Worm (Caenorhabditis elegans) whole organism, midembryonic: Measurements from ENCODE around the gene tph-1.

Experiments
- T22C8.4 ChIP-seq: fragments of 200-800 bp; sonication (Bioruptor generic); IDR thresholded peaks from 2 replicates; pipeline ENCODE4 v1.3.6; 2022; ENCODE audit warnings: missing genetic modification characterization, missing compliant biosample characterization
- cog-1 ChIP-seq: sonication (generic microtip); optimal IDR thresholded peaks from 2 replicates; lab custom pipeline; 2016; ENCODE audit warnings: missing genetic modification characterization, missing compliant biosample characterization
- flt-1 ChIP-seq: fragments of 200-800 bp; sonication (Bioruptor generic); IDR thresholded peaks from 2 replicates; pipeline ENCODE4 v1.3.6; 2022; ENCODE audit warnings: missing genetic modification characterization, missing compliant biosample characterization
- klf-2 ChIP-seq: fragments of 200-800 bp; sonication (Bioruptor generic); conservative IDR thresholded peaks from 2 replicates; pipeline ENCODE4 v1.3.6; 2022; ENCODE audit warnings: missing genetic modification reagents, missing genetic modification characterization, missing compliant biosample characterization
- med-1 ChIP-seq: sonication (generic microtip); optimal IDR thresholded peaks from 2 replicates; lab custom pipeline; 2017; ENCODE audit warnings: missing genetic modification characterization, mild to moderate bottlenecking, missing compliant biosample characterization, antibody characterized with exemption, missing genetic modification reagents; ENCODE audit not compliant: insufficient read depth
- ref-1 ChIP-seq: fragments of 200-800 bp; sonication (Bioruptor generic); conservative IDR thresholded peaks from 2 replicates; pipeline ENCODE4 v1.3.6; 2022; ENCODE audit warnings: missing genetic modification reagents, missing genetic modification characterization, missing compliant biosample characterization
- tab-1 ChIP-seq: fragments of 200-800 bp; sonication (Bioruptor generic); IDR thresholded peaks from 2 replicates; pipeline ENCODE4 v1.3.6; 2022; ENCODE audit warnings: missing genetic modification characterization, missing compliant biosample characterization
- ztf-23 ChIP-seq: fragments of 200-800 bp; sonication (Bioruptor generic); IDR thresholded peaks from 2 replicates; pipeline ENCODE4 v1.3.6; 2022; ENCODE audit warnings: missing genetic modification reagents, missing genetic modification characterization, missing compliant biosample characterization
- ztf-29 ChIP-seq: fragments of 200-800 bp; sonication (Bioruptor generic); IDR thresholded peaks from 2 replicates; pipeline ENCODE4 v1.3.6; 2022; ENCODE audit warnings: missing genetic modification reagents, missing genetic modification characterization, missing compliant biosample characterization

tph-1 gene

ce11 chrII:7531478-7531877 is 17.7 kb upstream of the tph-1 start:
- no peak for TF ChIP-seq ref-1 (GFP tag; lab: Robert Waterston, UW)
- TF ChIP-seq klf-2 (GFP tag; lab: Robert Waterston, UW), result no peak
- no peak for TF ChIP-seq T22C8.4 (GFP tag; lab: Robert Waterston, UW)
- TF ChIP-seq flt-1 (GFP tag; lab: Robert Waterston, UW), result no peak
- TF ChIP-seq tab-1 (GFP tag; lab: Robert Waterston, UW), result no peak
- no peak for TF ChIP-seq cog-1
- no peak for TF ChIP-seq ztf-29
- TF ChIP-seq ztf-23, result no peak
- no peak for TF ChIP-seq med-1 (GFP tag; lab: Kevin White, UChicago)

- TF ChIP-seq flt-1 (GFP tag; lab: Robert Waterston, UW), result no peak
- no peak for TF ChIP-seq klf-2 (GFP tag; lab: Robert Waterston, UW)
- no peak for TF ChIP-seq cog-1
- no peak for TF ChIP-seq ztf-29
- no peak for TF ChIP-seq ztf-23
- no peak for TF ChIP-seq tab-1 (GFP tag; lab: Robert Waterston, UW)
- TF ChIP-seq ref-1 (GFP tag; lab: Robert Waterston, UW), result no peak
- TF ChIP-seq T22C8.4 (GFP tag; lab: Robert Waterston, UW), result no peak
- no peak for TF ChIP-seq med-1 (GFP tag; lab: Kevin White, UChicago)
These were observed 14.8 kb upstream of the tph-1 start, which contains the start of gene wrt-10 for ce11 chrII:7534369-7534768. Gene wrt-10 (minus strand): TSS chrII:7534563.

DNA sequence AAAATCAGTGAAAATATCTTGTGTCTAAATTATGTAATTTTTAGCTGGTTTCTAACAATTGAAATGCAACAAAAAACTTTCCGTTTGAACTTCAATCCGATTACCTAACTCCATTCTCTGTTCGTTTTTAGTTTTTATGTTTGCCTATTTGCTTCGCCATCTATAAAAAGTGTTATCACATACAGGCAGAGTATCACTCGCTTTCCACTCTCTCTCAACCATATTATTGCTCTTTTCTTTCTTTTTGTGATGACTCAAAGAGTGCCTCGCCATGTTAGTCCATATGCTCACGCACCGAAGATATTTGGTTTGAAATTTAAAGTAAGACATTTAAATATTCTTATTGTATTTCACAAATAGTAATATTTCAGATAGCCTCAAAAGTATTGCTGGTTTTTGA is 14.2 kb upstream of the tph-1 start, which contains the start of gene ZK1290.13:
TSS of gene ZK1290.13 (plus strand) at position 73 of the 400 bp plus-strand sequence.
- TF ChIP-seq flt-1 (GFP tag; lab: Robert Waterston, UW), result no peak
- no peak for TF ChIP-seq ref-1 (GFP tag; lab: Robert Waterston, UW)
- no peak for TF ChIP-seq klf-2 (GFP tag; lab: Robert Waterston, UW)
- TF ChIP-seq cog-1, result no peak
- no peak for TF ChIP-seq tab-1 (GFP tag; lab: Robert Waterston, UW)
- no peak for TF ChIP-seq ztf-23
- no peak for TF ChIP-seq T22C8.4 (GFP tag; lab: Robert Waterston, UW)
- TF ChIP-seq med-1 (GFP tag; lab: Kevin White, UChicago), result no peak
- no peak for TF ChIP-seq ztf-29

- TF ChIP-seq ztf-23 (no peak), cog-1 (no peak), flt-1 (GFP tag; lab: Robert Waterston, UW) (no peak), T22C8.4 (GFP tag; lab: Robert Waterston, UW) (no peak), ref-1 (GFP tag; lab: Robert Waterston, UW) (no peak), tab-1 (GFP tag; lab: Robert Waterston, UW) (no peak), ztf-29 (no peak)
These were observed 11.4 kb upstream of the tph-1 start, which contains the start of gene nfi-1 for ce11 chrII:7537603-7538230. Gene nfi-1 (plus strand): TSS chrII:7538180.

- no peak for TF ChIP-seq klf-2 (GFP tag; lab: Robert Waterston, UW)
- no peak for TF ChIP-seq T22C8.4 (GFP tag; lab: Robert Waterston, UW)
- TF ChIP-seq med-1 (GFP tag; lab: Kevin White, UChicago), result no peak
- TF ChIP-seq ztf-29, result no peak
- no peak for TF ChIP-seq ref-1 (GFP tag; lab: Robert Waterston, UW)
- no peak for TF ChIP-seq tab-1 (GFP tag; lab: Robert Waterston, UW)
- TF ChIP-seq cog-1, result no peak
- TF ChIP-seq flt-1 (GFP tag; lab: Robert Waterston, UW), result no peak
- no peak for TF ChIP-seq ztf-23
These were observed 6.2 kb upstream of the tph-1 start for ce11 chrII:7542952-7543351.

ce11 chrII:7543808-7544207 is 5.3 kb upstream of the tph-1 start, which contains the start of gene rol-8:
Gene rol-8 (plus strand): TSS chrII:7544108.
- TF ChIP-seq ztf-23, result no peak

DNA sequence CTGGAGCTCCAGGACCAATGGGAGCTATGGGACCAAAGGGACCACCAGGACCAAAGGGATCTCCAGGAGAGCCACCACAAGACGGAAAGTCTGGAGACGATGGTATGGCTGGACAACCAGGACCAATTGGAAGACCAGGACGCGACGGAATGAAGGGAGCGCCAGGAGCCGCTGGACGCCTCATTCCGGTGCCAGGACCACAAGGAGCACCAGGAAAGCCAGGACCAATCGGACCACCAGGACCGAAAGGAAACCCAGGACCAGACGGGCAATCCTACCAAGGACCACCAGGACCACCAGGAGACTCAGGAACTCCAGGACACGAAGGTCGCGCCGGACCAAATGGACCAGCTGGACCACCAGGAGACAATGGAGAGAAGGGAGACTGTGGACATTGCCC is 4.4 kb upstream of the tph-1 start:
- TF ChIP-seq ref-1 (GFP tag; lab: Robert Waterston, UW) (no peak), ztf-23 (no peak), tab-1 (GFP tag; lab: Robert Waterston, UW) (no peak), cog-1 (no peak), flt-1 (GFP tag; lab: Robert Waterston, UW) (no peak), T22C8.4 (GFP tag; lab: Robert Waterston, UW) (no peak), med-1 (GFP tag; lab: Kevin White, UChicago) (no peak), ztf-29 (no peak), klf-2 (GFP tag; lab: Robert Waterston, UW) (no peak)

ce11 chrII:7545364-7545763 is 3.8 kb upstream of the tph-1 start:
- TF ChIP-seq cog-1 (no peak), med-1 (GFP tag; lab: Kevin White, UChicago) (no peak), ref-1 (GFP tag; lab: Robert Waterston, UW) (no peak), tab-1 (GFP tag; lab: Robert Waterston, UW) (no peak), ztf-29 (no peak), klf-2 (GFP tag; lab: Robert Waterston, UW) (no peak), flt-1 (GFP tag; lab: Robert Waterston, UW) (no peak), T22C8.4 (GFP tag; lab: Robert Waterston, UW) (no peak), ztf-23 (no peak)

DNA sequence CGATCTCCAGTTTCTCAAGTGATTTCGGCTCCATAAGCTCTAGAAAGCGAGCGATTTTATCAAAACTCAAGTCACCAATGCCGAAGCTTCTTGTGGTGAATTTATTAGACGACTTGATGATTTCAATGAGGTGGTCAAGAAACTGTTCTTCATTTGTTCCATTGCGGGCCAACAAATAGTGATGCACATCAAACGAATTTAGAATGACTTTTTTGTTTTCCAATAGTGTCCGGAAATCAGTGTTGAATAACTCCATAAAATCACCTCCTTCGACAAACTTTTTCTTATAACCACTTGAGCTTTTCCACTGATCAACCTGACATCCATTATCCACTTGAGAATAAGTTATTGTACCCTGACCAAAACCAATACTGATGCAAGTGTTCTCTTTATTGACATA is 1.9 kb upstream of the tph-1 start:
- TF ChIP-seq klf-2 (GFP tag; lab: Robert Waterston, UW) (no peak), med-1 (GFP tag; lab: Kevin White, UChicago) (no peak), T22C8.4 (GFP tag; lab: Robert Waterston, UW) (no peak), ztf-23 (no peak), flt-1 (GFP tag; lab: Robert Waterston, UW) (no peak), ztf-29 (no peak), tab-1 (GFP tag; lab: Robert Waterston, UW) (no peak), cog-1 (no peak), ref-1 (GFP tag; lab: Robert Waterston, UW) (no peak)

DNA sequence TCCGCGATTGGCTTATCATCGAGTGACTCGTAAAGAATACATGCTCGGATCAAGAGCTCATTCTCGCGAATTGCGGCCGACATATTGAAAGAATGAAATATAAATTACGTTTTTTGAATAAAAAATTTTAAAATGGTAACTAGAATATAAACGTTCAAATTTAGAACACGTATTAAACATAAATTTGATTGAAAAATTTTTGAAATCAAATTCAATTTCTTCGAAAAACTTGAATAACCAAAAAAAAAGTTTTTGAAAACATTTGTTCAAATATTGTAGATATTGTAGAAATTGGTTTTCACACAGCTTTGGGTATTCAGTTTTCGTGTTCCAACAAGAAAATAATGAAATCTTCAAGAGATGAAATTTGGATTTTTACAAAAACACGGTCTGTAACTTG is 1.1 kb upstream of the tph-1 start, which contains the start of gene fbxa-224:
TSS of gene fbxa-224 (minus strand) at position 101 of the 400 bp plus-strand sequence.
- no peak for TF ChIP-seq T22C8.4 (GFP tag; lab: Robert Waterston, UW)
- no peak for TF ChIP-seq ztf-29
- TF ChIP-seq ztf-23, result no peak
- no peak for TF ChIP-seq med-1 (GFP tag; lab: Kevin White, UChicago)
- no peak for TF ChIP-seq flt-1 (GFP tag; lab: Robert Waterston, UW)
- TF ChIP-seq cog-1, result no peak
- no peak for TF ChIP-seq klf-2 (GFP tag; lab: Robert Waterston, UW)
- no peak for TF ChIP-seq tab-1 (GFP tag; lab: Robert Waterston, UW)
- no peak for TF ChIP-seq ref-1 (GFP tag; lab: Robert Waterston, UW)
